Fruit fly (Drosophila melanogaster): ENCODE results near the gene CG3817.

The CG3817 gene

DNA sequence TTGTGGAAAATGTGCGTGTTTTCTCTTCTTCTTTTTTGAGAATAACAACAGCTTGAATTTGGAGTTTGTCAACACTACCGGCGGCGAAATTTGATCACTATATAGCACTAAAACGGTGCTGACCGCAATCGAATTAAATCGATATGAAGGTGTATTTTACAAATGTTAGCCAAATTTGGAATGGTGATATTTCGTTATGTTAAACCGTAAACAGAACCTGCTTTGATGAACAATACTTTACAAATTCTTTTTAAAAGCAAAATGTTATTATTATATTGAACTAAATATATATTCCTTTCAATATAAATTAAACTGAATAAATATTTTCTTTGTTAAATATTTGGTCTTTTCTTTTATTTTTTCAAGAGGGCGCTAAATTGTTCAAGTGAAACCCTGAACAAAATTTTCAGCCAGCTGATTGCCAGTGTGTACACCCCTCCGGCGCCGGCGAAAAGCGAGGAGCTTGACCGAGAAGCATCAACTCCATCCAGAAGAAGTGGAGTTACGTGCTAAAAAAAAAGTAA lies 12.5 kb upstream of the CG3817 start, which contains the start of the genes Rrp6, CG33331 and CG33332 (continued):
- TF ChIP-seq CG2199 (GFP tag; IDR thresholded peaks at IDR 0.05), result no peak
- TF ChIP-seq Hmr (GFP tag; optimal IDR thresholded peaks at IDR 0.05), result no peak
- peak; percentile 83 for TF ChIP-seq ind (GFP tag; optimal IDR thresholded peaks at IDR 0.05)
- peak; percentile 12 for TF ChIP-seq Lhr (GFP tag; optimal IDR thresholded peaks at IDR 0.05)
- peak; percentile 70 for TF ChIP-seq pzg (GFP tag; optimal IDR thresholded peaks at IDR 0.05)
- TF ChIP-seq CG7372 (GFP tag; IDR thresholded peaks at IDR 0.05), result peak; percentile 48; the same call in 1 of the 2 replicates
- no peak for TF ChIP-seq gt (GFP tag; IDR thresholded peaks at IDR 0.05)
- no peak for TF ChIP-seq abd-A (tag; optimal IDR thresholded peaks at IDR 0.05)
- TF ChIP-seq Taf1 (GFP tag; IDR thresholded peaks at IDR 0.05), result peak; percentile 10; the same call in 1 of the 2 replicates
- peak; percentile 23 for TF ChIP-seq trh (GFP tag; optimal IDR thresholded peaks at IDR 0.05)
- no peak for TF ChIP-seq CG10959 (GFP tag; IDR thresholded peaks at IDR 0.05)
- peak; percentile 57 for TF ChIP-seq CG7987 (GFP tag; optimal IDR thresholded peaks at IDR 0.05)
- peak; percentile 53 for TF ChIP-seq bab2 (GFP tag; optimal IDR thresholded peaks at IDR 0.05)
- peak; percentile 35 for TF ChIP-seq Atf-2 (GFP tag; optimal IDR thresholded peaks at IDR 0.05)
- TF ChIP-seq sqz (GFP tag; optimal IDR thresholded peaks at IDR 0.05), result no peak
- peak; percentile 61 for TF ChIP-seq nerfin-1 (tag; optimal IDR thresholded peaks at IDR 0.05)
- TF ChIP-seq disco-r (GFP tag; optimal IDR thresholded peaks at IDR 0.05), result no peak
- TF ChIP-seq CG18262 (tag; optimal IDR thresholded peaks at IDR 0.05), result peak; percentile 73
- TF ChIP-seq Ssrp (tag; optimal IDR thresholded peaks at IDR 0.05), result peak; percentile 68
- peak; percentile 69; the same call in 2 of the 3 replicates for TF ChIP-seq so (GFP tag; IDR thresholded peaks at IDR 0.05)
- TF ChIP-seq CG14050 (GFP tag; IDR thresholded peaks at IDR 0.05), result 0 out of 3 replicates have a peak, but pooled peaks have one; percentile 15
- TF ChIP-seq ap (GFP tag; IDR thresholded peaks at IDR 0.05), result no peak
- TF ChIP-seq ttk (GFP tag; IDR thresholded peaks at IDR 0.05), result no peak
- no peak for TF ChIP-seq prd (optimal IDR thresholded peaks at IDR 0.05)
- peak; percentile 63; the same call in 1 of the 3 replicates for TF ChIP-seq prd (GFP tag; IDR thresholded peaks at IDR 0.05)
- peak; percentile 5; the same call in 1 of the 3 replicates for TF ChIP-seq H15 (GFP tag; IDR thresholded peaks at IDR 0.05)
- peak; percentile 64 for TF ChIP-seq sens (GFP tag)
- TF ChIP-seq Dbx (GFP tag; IDR thresholded peaks at IDR 0.05), result peak; percentile 68
- TF ChIP-seq CG4360 (GFP tag; IDR thresholded peaks at IDR 0.05), result no peak
- no peak for TF ChIP-seq dimm (GFP tag; IDR thresholded peaks at IDR 0.05)
- no peak for TF ChIP-seq Nf-YA (GFP tag; IDR thresholded peaks at IDR 0.05)
- TF ChIP-seq ftz-f1 (GFP tag; optimal IDR thresholded peaks at IDR 0.05), result no peak
- TF ChIP-seq CG10321 (GFP tag; IDR thresholded peaks at IDR 0.05), result no peak
- no peak for TF ChIP-seq CG11093 (GFP tag; IDR thresholded peaks at IDR 0.05)
- peak; percentile 50 for TF ChIP-seq knrl (GFP tag; IDR thresholded peaks at IDR 0.05; ENCODE audit: partially characterized antibody)
- TF ChIP-seq CG18599 (GFP tag; optimal IDR thresholded peaks at IDR 0.05), result no peak
- no peak for TF ChIP-seq CkIIα-i1 (GFP tag; IDR thresholded peaks at IDR 0.05)
- TF ChIP-seq CG12104 (GFP tag; optimal IDR thresholded peaks at IDR 0.05), result peak; percentile 72
- peak; percentile 80 for TF ChIP-seq sug (tag; optimal IDR thresholded peaks at IDR 0.05)
- TF ChIP-seq Hey (tag; optimal IDR thresholded peaks at IDR 0.05), result no peak
- no peak for TF ChIP-seq pan (optimal IDR thresholded peaks at IDR 0.05)
- TF ChIP-seq pan (GFP tag; optimal IDR thresholded peaks at IDR 0.05 in 1 of 2, IDR thresholded peaks at IDR 0.05 in 1 of 2), result peak in 1 of 2 experiments; percentile 56
- peak; percentile 12 for TF ChIP-seq Usf (GFP tag; optimal IDR thresholded peaks at IDR 0.05)
- peak; percentile 97 for TF ChIP-seq Ets65A (GFP tag)
- TF ChIP-seq gfzf (GFP tag; optimal IDR thresholded peaks at IDR 0.05), result peak; percentile 17
- peak; percentile 51 for TF ChIP-seq CG13624 (GFP tag; optimal IDR thresholded peaks at IDR 0.05)
- TF ChIP-seq CG6272 (GFP tag; IDR thresholded peaks at IDR 0.05), result peak; percentile 66
- TF ChIP-seq sim (GFP tag; IDR thresholded peaks at IDR 0.05), result no peak
- TF ChIP-seq D (optimal IDR thresholded peaks at IDR 0.05), result no peak
- no peak for TF ChIP-seq D (GFP tag; optimal IDR thresholded peaks at IDR 0.05)
- TF ChIP-seq row (GFP tag; IDR thresholded peaks at IDR 0.05), result peak; percentile 79
- no peak for TF ChIP-seq corto (GFP tag; optimal IDR thresholded peaks at IDR 0.05)
- peak; percentile 56; the same call in 1 of the 2 replicates for TF ChIP-seq lmd (GFP tag; IDR thresholded peaks at IDR 0.05)
